Worm (Caenorhabditis elegans) whole organism, L4/young adult: ENCODE data around the gene pgph-2.

Experiments
- W03F9.2 ChIP-seq: fragments of 150-350 bp; optimal IDR thresholded peaks from 2 replicates; lab custom pipeline; 2014; ENCODE audit warnings: missing biosample characterization, missing genetic modification characterization
- dao-5 ChIP-seq: sonication (generic microtip); optimal IDR thresholded peaks from 2 replicates; lab custom pipeline; 2016; ENCODE audit warnings: missing genotype, missing genetic modification characterization, moderate library complexity, missing compliant biosample characterization
- him-1 ChIP-seq: sonication (generic microtip); optimal IDR thresholded peaks from 2 replicates; lab custom pipeline; 2016; ENCODE audit warnings: missing genotype, missing genetic modification reagents, missing genetic modification characterization, missing compliant biosample characterization

Gene pgph-2

ce11 chrV:5785372-5785771 is 20.4 kb downstream of the pgph-2 start, which contains the start of gene F44E7.7:
Gene F44E7.7, minus strand, starts transcription at chrV:5785472.
- no peak for TF ChIP-seq him-1 (tag; lab: Kevin White, UChicago)
- no peak for TF ChIP-seq W03F9.2 (tag; lab: Kevin White, UChicago)
- no peak for TF ChIP-seq dao-5 (tag; lab: Kevin White, UChicago)

ce11 chrV:5788650-5789049 is 23.7 kb downstream of the pgph-2 start:
- TF ChIP-seq him-1 (tag; lab: Kevin White, UChicago) (no peak), dao-5 (tag; lab: Kevin White, UChicago) (no peak), W03F9.2 (tag; lab: Kevin White, UChicago) (no peak)

ce11 chrV:5790497-5791280 is 25.8 kb downstream of the pgph-2 start, which contains the start of the genes nhr-142 and F44E7.9:
Gene nhr-142, minus strand, starts transcription at chrV:5790553.
Gene F44E7.9, plus strand, starts transcription at chrV:5791230.
- peak; percentile 90 for TF ChIP-seq W03F9.2 (tag; lab: Kevin White, UChicago)
- TF ChIP-seq him-1 (tag; lab: Kevin White, UChicago), result peak; percentile 69
- no peak for TF ChIP-seq dao-5 (tag; lab: Kevin White, UChicago)

- TF ChIP-seq dao-5 (tag; lab: Kevin White, UChicago), result no peak
- no peak for TF ChIP-seq him-1 (tag; lab: Kevin White, UChicago)
- TF ChIP-seq W03F9.2 (tag; lab: Kevin White, UChicago), result no peak
Measured at ce11 chrV:5792031-5792430, 27.1 kb downstream of the pgph-2 start, which contains the start of gene ZC250.2. Gene ZC250.2, plus strand, starts transcription at chrV:5792331.

ce11 chrV:5798132-5798531 is 33.2 kb downstream of the pgph-2 start, which contains the start of gene nstp-3:
Gene nstp-3, minus strand, starts transcription at chrV:5798232.
- TF ChIP-seq dao-5 (tag; lab: Kevin White, UChicago) (no peak), W03F9.2 (tag; lab: Kevin White, UChicago) (no peak), him-1 (tag; lab: Kevin White, UChicago) (no peak)

- TF ChIP-seq dao-5 (tag; lab: Kevin White, UChicago), result no peak
- TF ChIP-seq him-1 (tag; lab: Kevin White, UChicago), result no peak
- no peak for TF ChIP-seq W03F9.2 (tag; lab: Kevin White, UChicago)
Measured at ce11 chrV:5799373-5799772, 34.4 kb downstream of the pgph-2 start, which contains the start of gene cyn-17. Gene cyn-17, plus strand, starts transcription at chrV:5799673.

- no peak for TF ChIP-seq him-1 (tag; lab: Kevin White, UChicago)
- no peak for TF ChIP-seq dao-5 (tag; lab: Kevin White, UChicago)
- no peak for TF ChIP-seq W03F9.2 (tag; lab: Kevin White, UChicago)
Measured at ce11 chrV:5805467-5805866, 40.5 kb downstream of the pgph-2 start, which contains the start of gene ZC250.5. Gene ZC250.5, plus strand, starts transcription at chrV:5805767.

- no peak for TF ChIP-seq him-1 (tag; lab: Kevin White, UChicago)
- no peak for TF ChIP-seq W03F9.2 (tag; lab: Kevin White, UChicago)
- no peak for TF ChIP-seq dao-5 (tag; lab: Kevin White, UChicago)
Measured at ce11 chrV:5813060-5813659, 48.2 kb downstream of the pgph-2 start, which contains the start of gene ZC250.4. Gene ZC250.4, minus strand, starts transcription at chrV:5813137.

- TF ChIP-seq W03F9.2 (tag; lab: Kevin White, UChicago), result no peak
- TF ChIP-seq him-1 (tag; lab: Kevin White, UChicago), result no peak
- TF ChIP-seq dao-5 (tag; lab: Kevin White, UChicago), result no peak
Measured at ce11 chrV:5816470-5817061, 51.6 kb downstream of the pgph-2 start.

- TF ChIP-seq him-1 (tag; lab: Kevin White, UChicago) (no peak), W03F9.2 (tag; lab: Kevin White, UChicago) (no peak), dao-5 (tag; lab: Kevin White, UChicago) (no peak)
Measured at ce11 chrV:5819903-5820302, 55.0 kb downstream of the pgph-2 start.

ce11 chrV:5820401-5820800 is 55.5 kb downstream of the pgph-2 start:
- TF ChIP-seq him-1 (tag; lab: Kevin White, UChicago) (no peak), dao-5 (tag; lab: Kevin White, UChicago) (no peak)
